Worm (Caenorhabditis elegans) whole organism, mixed stage, embryonic: ENCODE measurements around the gene C25E10.11.

Experiments
- pha-4 ChIP-seq: fragments of 150-350 bp; optimal IDR thresholded peaks from 2 replicates; lab custom pipeline; 2018; ENCODE audit warnings: missing biosample characterization, missing genetic modification reagents, missing genetic modification characterization
- unc-39 ChIP-seq: fragments of 150-350 bp; optimal IDR thresholded peaks from 2 replicates; lab custom pipeline; 2014; ENCODE audit warnings: missing biosample characterization, missing genetic modification characterization
- unc-62 ChIP-seq: fragments of 150-350 bp; optimal IDR thresholded peaks from 2 replicates; lab custom pipeline; 2014; ENCODE audit warnings: missing biosample characterization, missing genetic modification reagents, missing genetic modification characterization

DNA sequence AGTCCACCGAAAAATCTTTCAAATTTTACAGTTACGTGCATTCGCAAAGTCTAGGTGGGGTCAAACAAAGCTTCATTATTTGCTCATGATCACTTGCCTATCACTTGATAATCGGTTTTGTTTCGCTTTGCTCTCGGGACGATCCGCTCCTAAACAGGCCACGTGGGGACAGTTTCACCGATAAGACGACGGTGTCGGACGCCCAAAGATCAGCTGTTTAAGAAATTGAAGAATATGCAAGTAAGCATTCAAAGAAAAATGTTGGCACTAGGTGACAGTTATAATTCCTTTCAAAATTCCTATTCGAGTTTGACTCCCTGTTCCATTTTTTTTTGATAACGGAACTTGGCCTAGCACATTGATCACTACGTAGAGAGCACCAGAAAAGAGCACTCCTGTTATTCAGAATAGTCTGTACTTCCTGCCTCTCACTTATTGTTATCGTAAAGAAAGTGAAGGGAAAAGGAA lies 21.5 kb upstream of the C25E10.11 start:
- TF ChIP-seq pha-4 (tag; lab: Kevin White, UChicago) (no peak), unc-39 (tag; lab: Kevin White, UChicago) (no peak), unc-62 (GFP tag; lab: Kevin White, UChicago) (no peak)
